Worm (Caenorhabditis elegans) whole organism, late embryonic: ENCODE data around the gene spop-1.
A peak's percentile ranks its signal among the peaks of the same experiment; 100 is the strongest.

ENCODE experiments used
- C08G9.2 ChIP-seq: sonication (generic microtip); optimal IDR thresholded peaks from 2 replicates; lab custom pipeline; 2016; ENCODE audit warnings: mild to moderate bottlenecking, missing genetic modification characterization, moderate library complexity, missing compliant biosample characterization
- F13H6.1 ChIP-seq: sonication (generic microtip); optimal IDR thresholded peaks from 2 replicates; lab custom pipeline; 2016; ENCODE audit warnings: missing genetic modification characterization, missing compliant biosample characterization
- K02D7.2 ChIP-seq: sonication (generic microtip); optimal IDR thresholded peaks from 2 replicates; lab custom pipeline; 2017; ENCODE audit warnings: mild to moderate bottlenecking, missing genetic modification characterization, missing compliant biosample characterization
- K09A11.1 ChIP-seq: sonication (generic microtip); optimal IDR thresholded peaks from 2 replicates; lab custom pipeline; 2017; ENCODE audit warnings: antibody characterized with exemption, mild to moderate bottlenecking, missing genetic modification characterization, missing compliant biosample characterization; ENCODE audit not compliant: insufficient read depth
- T23F11.4 ChIP-seq: fragments of 200-800 bp; sonication (Bioruptor generic); optimal IDR thresholded peaks from 2 replicates; lab custom pipeline; 2018; ENCODE audit warnings: mild to moderate bottlenecking, missing genetic modification characterization, missing compliant biosample characterization
- Y22D7AL.16 ChIP-seq: sonication (generic microtip); optimal IDR thresholded peaks from 2 replicates; lab custom pipeline; 2016; ENCODE audit warnings: missing genetic modification characterization, missing compliant biosample characterization
- ahr-1 ChIP-seq: sonication (generic microtip); optimal IDR thresholded peaks from 2 replicates; lab custom pipeline; 2016; ENCODE audit warnings: missing genetic modification characterization, missing compliant biosample characterization
- ama-1 ChIP-seq: fragments of 150-350 bp; optimal IDR thresholded peaks from 2 replicates; lab custom pipeline; 2014
- ceh-14 ChIP-seq: sonication (generic microtip); optimal IDR thresholded peaks from 2 replicates; lab custom pipeline; 2016; ENCODE audit warnings: missing genotype, missing genetic modification characterization, missing compliant biosample characterization
- ceh-19 ChIP-seq: fragments of 200-800 bp; sonication (Bioruptor generic); optimal IDR thresholded peaks from 2 replicates; lab custom pipeline; 2018; ENCODE audit warnings: mild to moderate bottlenecking, missing genetic modification characterization, missing compliant biosample characterization
- ceh-2 ChIP-seq: sonication (generic microtip); optimal IDR thresholded peaks from 2 replicates; lab custom pipeline; 2016; ENCODE audit warnings: missing genotype, missing genetic modification characterization, missing compliant biosample characterization
- ceh-30 ChIP-seq: fragments of 150-350 bp; optimal IDR thresholded peaks from 2 replicates; lab custom pipeline; 2014; ENCODE audit warnings: missing biosample characterization, missing genetic modification characterization
- ceh-31 ChIP-seq: sonication (generic microtip); optimal IDR thresholded peaks from 2 replicates; lab custom pipeline; 2016; ENCODE audit warnings: missing genetic modification characterization, missing compliant biosample characterization
- ceh-6 ChIP-seq: fragments of 200-800 bp; sonication (Bioruptor generic); optimal IDR thresholded peaks from 2 replicates; lab custom pipeline; 2018; ENCODE audit warnings: mild to moderate bottlenecking, missing genetic modification characterization, missing compliant biosample characterization
- ceh-9 ChIP-seq: sonication (generic microtip); optimal IDR thresholded peaks from 2 replicates; lab custom pipeline; 2016; ENCODE audit warnings: mild to moderate bottlenecking, missing genetic modification characterization, inconsistent platforms, missing compliant biosample characterization
- che-1 ChIP-seq: sonication (generic microtip); optimal IDR thresholded peaks from 2 replicates; lab custom pipeline; 2016; ENCODE audit warnings: mild to moderate bottlenecking, missing genetic modification characterization, missing compliant biosample characterization
- dmd-4 ChIP-seq: sonication (generic microtip); optimal IDR thresholded peaks from 2 replicates; lab custom pipeline; 2016; ENCODE audit warnings: borderline replicate concordance, missing genetic modification characterization, missing compliant biosample characterization
- dve-1 ChIP-seq: sonication (generic microtip); optimal IDR thresholded peaks from 2 replicates; lab custom pipeline; 2017; ENCODE audit warnings: antibody characterized with exemption, mild to moderate bottlenecking, missing genetic modification characterization, missing compliant biosample characterization
- elt-2 ChIP-seq: sonication (generic microtip); optimal IDR thresholded peaks from 2 replicates; lab custom pipeline; 2016; ENCODE audit warnings: missing genetic modification reagents, missing genetic modification characterization, missing compliant biosample characterization
- elt-4 ChIP-seq: sonication (generic microtip); optimal IDR thresholded peaks from 2 replicates; lab custom pipeline; 2016; ENCODE audit warnings: missing genetic modification characterization, missing compliant biosample characterization
- eyg-1 ChIP-seq: sonication (generic microtip); optimal IDR thresholded peaks from 2 replicates; lab custom pipeline; 2016; ENCODE audit warnings: missing genotype, missing genetic modification characterization, missing compliant biosample characterization
- fax-1 ChIP-seq: sonication (generic microtip); optimal IDR thresholded peaks from 2 replicates; lab custom pipeline; 2016; ENCODE audit warnings: missing genotype, missing genetic modification characterization, missing compliant biosample characterization
- fkh-10 ChIP-seq: fragments of 150-350 bp; optimal IDR thresholded peaks from 2 replicates; lab custom pipeline; 2014; ENCODE audit warnings: missing biosample characterization, missing genetic modification reagents, missing genetic modification characterization
- fkh-6 ChIP-seq: sonication (generic microtip); optimal IDR thresholded peaks from 2 replicates; lab custom pipeline; 2016; ENCODE audit warnings: missing genetic modification characterization, missing compliant biosample characterization
- gmeb-2 ChIP-seq: sonication (generic microtip); optimal IDR thresholded peaks from 2 replicates; lab custom pipeline; 2016; ENCODE audit warnings: missing genetic modification characterization, inconsistent platforms, missing compliant biosample characterization
- hlh-15 ChIP-seq: sonication (generic microtip); optimal IDR thresholded peaks from 2 replicates; lab custom pipeline; 2016; ENCODE audit warnings: missing genetic modification characterization, missing compliant biosample characterization
- hlh-30 ChIP-seq: sonication (generic microtip); optimal IDR thresholded peaks from 2 replicates; lab custom pipeline; 2017; ENCODE audit warnings: antibody characterized with exemption, missing genetic modification characterization, missing compliant biosample characterization; ENCODE audit not compliant: insufficient read depth
- hlh-8 ChIP-seq: sonication (generic microtip); optimal IDR thresholded peaks from 2 replicates; lab custom pipeline; 2016; ENCODE audit warnings: missing genotype, missing genetic modification characterization, missing compliant biosample characterization
- lim-6 ChIP-seq: sonication (generic microtip); optimal IDR thresholded peaks from 2 replicates; lab custom pipeline; 2016; ENCODE audit warnings: missing genetic modification characterization, missing compliant biosample characterization
- mec-3 ChIP-seq: sonication (generic microtip); optimal IDR thresholded peaks from 2 replicates; lab custom pipeline; 2016; ENCODE audit warnings: borderline replicate concordance, missing genetic modification characterization, missing compliant biosample characterization
- nfya-1 ChIP-seq: sonication (generic microtip); optimal IDR thresholded peaks from 2 replicates; lab custom pipeline; 2017; ENCODE audit warnings: missing genetic modification characterization, mild to moderate bottlenecking, missing compliant biosample characterization, antibody characterized with exemption, moderate library complexity
- nhr-11 ChIP-seq: fragments of 150-350 bp; optimal IDR thresholded peaks from 2 replicates; lab custom pipeline; 2014; ENCODE audit warnings: missing biosample characterization, missing genetic modification characterization
- nhr-232 ChIP-seq: sonication (generic microtip); optimal IDR thresholded peaks from 2 replicates; lab custom pipeline; 2016; ENCODE audit warnings: missing genetic modification characterization, missing compliant biosample characterization
- npax-4 ChIP-seq: sonication (generic microtip); optimal IDR thresholded peaks from 2 replicates; lab custom pipeline; 2016; ENCODE audit warnings: missing genetic modification characterization, missing compliant biosample characterization
- odd-2 ChIP-seq: sonication (generic microtip); optimal IDR thresholded peaks from 2 replicates; lab custom pipeline; 2017; ENCODE audit warnings: antibody characterized with exemption, mild to moderate bottlenecking, missing genetic modification characterization, missing compliant biosample characterization
- pag-3 ChIP-seq: sonication (generic microtip); optimal IDR thresholded peaks from 2 replicates; lab custom pipeline; 2016; ENCODE audit warnings: missing compliant biosample characterization, missing genetic modification characterization, borderline replicate concordance
- pax-1 ChIP-seq: fragments of 150-350 bp; optimal IDR thresholded peaks from 2 replicates; lab custom pipeline; 2014; ENCODE audit warnings: missing biosample characterization, missing genetic modification characterization
- pha-2 ChIP-seq: sonication (generic microtip); optimal IDR thresholded peaks from 2 replicates; lab custom pipeline; 2017; ENCODE audit warnings: mild to moderate bottlenecking, missing genetic modification characterization, missing compliant biosample characterization
- pqm-1 ChIP-seq: sonication (generic microtip); optimal IDR thresholded peaks from 2 replicates; lab custom pipeline; 2016; ENCODE audit warnings: missing genetic modification characterization, missing compliant biosample characterization
- pros-1 ChIP-seq: fragments of 150-350 bp; optimal IDR thresholded peaks from 2 replicates; lab custom pipeline; 2014; ENCODE audit warnings: missing biosample characterization, missing genetic modification reagents, missing genetic modification characterization
- ref-2 ChIP-seq: sonication (generic microtip); optimal IDR thresholded peaks from 2 replicates; lab custom pipeline; 2016; ENCODE audit warnings: missing genetic modification characterization, missing compliant biosample characterization
- rnt-1 ChIP-seq: sonication (generic microtip); optimal IDR thresholded peaks from 2 replicates; lab custom pipeline; 2016; ENCODE audit warnings: missing genetic modification characterization, missing compliant biosample characterization
- sox-2 ChIP-seq: fragments of 200-800 bp; sonication (Bioruptor generic); IDR thresholded peaks from 2 replicates; pipeline ENCODE4 v1.3.6; 2022; ENCODE audit warnings: missing genetic modification reagents, missing genetic modification characterization, missing compliant biosample characterization
- sox-4 ChIP-seq: sonication (generic microtip); optimal IDR thresholded peaks from 2 replicates; lab custom pipeline; 2017; ENCODE audit warnings: mild to moderate bottlenecking, missing genetic modification characterization, inconsistent platforms, missing compliant biosample characterization
- tbx-2 ChIP-seq: sonication (generic microtip); optimal IDR thresholded peaks from 2 replicates; lab custom pipeline; 2016; ENCODE audit warnings: missing genetic modification characterization, missing compliant biosample characterization
- ttx-3 ChIP-seq: sonication (generic microtip); optimal IDR thresholded peaks from 2 replicates; lab custom pipeline; 2016; ENCODE audit warnings: missing genetic modification reagents, missing genetic modification characterization, missing compliant biosample characterization
- unc-42 ChIP-seq: sonication (generic microtip); optimal IDR thresholded peaks from 2 replicates; lab custom pipeline; 2016; ENCODE audit warnings: missing genotype, missing genetic modification characterization, missing compliant biosample characterization
- unc-55 ChIP-seq: sonication (generic microtip); optimal IDR thresholded peaks from 2 replicates; lab custom pipeline; 2017; ENCODE audit warnings: missing biosample characterization, missing genetic modification reagents, missing genetic modification characterization
- unc-86 ChIP-seq: sonication (generic microtip); optimal IDR thresholded peaks from 2 replicates; lab custom pipeline; 2016; ENCODE audit warnings: missing genetic modification characterization, missing compliant biosample characterization
- zip-5 ChIP-seq: sonication (generic microtip); optimal IDR thresholded peaks from 2 replicates; lab custom pipeline; 2016; ENCODE audit warnings: missing genetic modification characterization, missing compliant biosample characterization
- ztf-16 ChIP-seq: sonication (generic microtip); optimal IDR thresholded peaks from 2 replicates; lab custom pipeline; 2017; ENCODE audit warnings: missing genetic modification characterization, missing compliant biosample characterization

The spop-1 gene

ce11 chrIII:10101352-10101751, 3.5 kb upstream of the spop-1 start, which contains the start of gene kel-10:
kel-10 (minus strand) TSS chrIII:10101452.
- no peak for TF ChIP-seq ceh-14 (tag; lab: Kevin White, UChicago)
- TF ChIP-seq nhr-232: no peak
- no peak for TF ChIP-seq ceh-6 (GFP tag; lab: Kevin White, UChicago)
- no peak for TF ChIP-seq pag-3
- no peak for TF ChIP-seq ttx-3 (tag; lab: Kevin White, UChicago)
- no peak for TF ChIP-seq unc-42 (tag; lab: Kevin White, UChicago)
- no peak for TF ChIP-seq eyg-1 (tag; lab: Kevin White, UChicago)
- no peak for TF ChIP-seq pax-1 (tag; lab: Kevin White, UChicago)
- TF ChIP-seq fkh-6: no peak
- TF ChIP-seq pha-2: no peak
- TF ChIP-seq hlh-8: no peak

- TF ChIP-seq F13H6.1 (tag; lab: Kevin White, UChicago) (peak; percentile 44), K02D7.2 (tag; lab: Kevin White, UChicago) (no peak), dve-1 (tag; lab: Kevin White, UChicago) (peak; percentile 63), elt-4 (no peak), fkh-6 (no peak), sox-2 (GFP tag; lab: Robert Waterston, UW) (no peak; the same call in 1 of the 2 replicates), gmeb-2 (no peak), ceh-14 (tag; lab: Kevin White, UChicago) (no peak), pag-3 (no peak), rnt-1 (tag; lab: Kevin White, UChicago) (peak; percentile 63), odd-2 (tag; lab: Kevin White, UChicago) (no peak), ceh-6 (GFP tag; lab: Kevin White, UChicago) (no peak), elt-2 (tag; lab: Kevin White, UChicago) (peak; percentile 39), pros-1 (tag; lab: Kevin White, UChicago) (peak; percentile 67), tbx-2 (tag; lab: Kevin White, UChicago) (peak; percentile 84), ama-1 (lab: Kevin White, UChicago) (no peak), pax-1 (tag; lab: Kevin White, UChicago) (peak; percentile 25), ceh-9 (tag; lab: Kevin White, UChicago) (no peak), ref-2 (tag; lab: Kevin White, UChicago) (peak; percentile 85), zip-5 (tag; lab: Kevin White, UChicago) (no peak), dmd-4 (tag; lab: Kevin White, UChicago) (no peak), ceh-30 (tag; lab: Kevin White, UChicago) (no peak), nfya-1 (tag; lab: Kevin White, UChicago) (peak; percentile 98), hlh-15 (tag; lab: Kevin White, UChicago) (no peak), C08G9.2 (tag; lab: Kevin White, UChicago) (peak; percentile 53), nhr-11 (no peak), lim-6 (tag; lab: Kevin White, UChicago) (no peak), mec-3 (tag; lab: Kevin White, UChicago) (no peak), hlh-8 (peak; percentile 38), K09A11.1 (tag; lab: Kevin White, UChicago) (peak; percentile 59), hlh-30 (tag; lab: Kevin White, UChicago) (peak; percentile 90), fkh-10 (GFP tag; lab: Kevin White, UChicago) (no peak), ahr-1 (tag; lab: Kevin White, UChicago) (no peak), unc-55 (GFP tag; lab: Kevin White, UChicago) (peak; percentile 93), ceh-2 (tag; lab: Kevin White, UChicago) (peak; percentile 78), pqm-1 (tag; lab: Kevin White, UChicago) (no peak), fax-1 (tag; lab: Kevin White, UChicago) (no peak), ceh-31 (tag; lab: Kevin White, UChicago) (peak; percentile 92), unc-42 (tag; lab: Kevin White, UChicago) (peak; percentile 64), sox-4 (no peak), npax-4 (tag; lab: Kevin White, UChicago) (no peak), che-1 (tag; lab: Kevin White, UChicago) (no peak), eyg-1 (tag; lab: Kevin White, UChicago) (no peak), Y22D7AL.16 (tag; lab: Kevin White, UChicago) (no peak), pha-2 (no peak), unc-86 (no peak), T23F11.4 (no peak), ztf-16 (peak; percentile 18), ceh-19 (GFP tag; lab: Kevin White, UChicago) (peak; percentile 26)
These were observed 1.3 kb downstream of the spop-1 start for ce11 chrIII:10096525-10096972.
